Worm (Caenorhabditis elegans): Measurements from ENCODE around the gene lst-4.

Gene lst-4

ce11 chrIV:14106274-14106673 lies 36.6 kb upstream of the lst-4 start, which contains the start of gene ins-34:
ins-34 (plus strand) TSS chrIV:14106574.
- TF ChIP-seq ceh-13 (GFP tag; optimal IDR thresholded peaks at IDR 0.05) (no peak), tra-4 (tag; optimal IDR thresholded peaks at IDR 0.05) (no peak), F13C5.2 (tag; optimal IDR thresholded peaks at IDR 0.05) (no peak), ceh-36 (tag; optimal IDR thresholded peaks at IDR 0.05) (no peak), aly-1 (tag; optimal IDR thresholded peaks at IDR 0.05) (no peak), hnd-1 (tag; optimal IDR thresholded peaks at IDR 0.05) (no peak), tbx-11 (GFP tag; IDR thresholded peaks at IDR 0.05) (no peak), ama-1 (optimal IDR thresholded peaks at IDR 0.05) (no peak), sea-1 (GFP tag; conservative IDR thresholded peaks at IDR 0.05) (no peak), pes-1 (GFP tag; IDR thresholded peaks at IDR 0.05) (no peak), tbx-37 (GFP tag; conservative IDR thresholded peaks at IDR 0.05) (no peak), hmg-4 (GFP tag; optimal IDR thresholded peaks at IDR 0.05) (no peak), scrt-1 (GFP tag; IDR thresholded peaks at IDR 0.05) (no peak), B0310.2 (tag; optimal IDR thresholded peaks at IDR 0.05) (no peak), ets-7 (tag; optimal IDR thresholded peaks at IDR 0.05) (no peak), flt-1 (GFP tag; IDR thresholded peaks at IDR 0.05) (no peak)

ce11 chrIV:14104745-14105144 lies 35.1 kb upstream of the lst-4 start:
- no peak for TF ChIP-seq ama-1 (optimal IDR thresholded peaks at IDR 0.05)
- no peak for TF ChIP-seq hnd-1 (tag; optimal IDR thresholded peaks at IDR 0.05)
- TF ChIP-seq flt-1 (GFP tag; IDR thresholded peaks at IDR 0.05) = no peak
- no peak for TF ChIP-seq ets-7 (tag; optimal IDR thresholded peaks at IDR 0.05)
- TF ChIP-seq tra-4 (tag; optimal IDR thresholded peaks at IDR 0.05) = no peak
- no peak for TF ChIP-seq sea-1 (GFP tag; conservative IDR thresholded peaks at IDR 0.05)
- TF ChIP-seq aly-1 (tag; optimal IDR thresholded peaks at IDR 0.05) = no peak
- no peak for TF ChIP-seq ceh-36 (tag; optimal IDR thresholded peaks at IDR 0.05)
- TF ChIP-seq scrt-1 (GFP tag; IDR thresholded peaks at IDR 0.05) = no peak
- no peak for TF ChIP-seq ceh-13 (GFP tag; optimal IDR thresholded peaks at IDR 0.05)
- no peak for TF ChIP-seq tbx-11 (GFP tag; IDR thresholded peaks at IDR 0.05)
- no peak for TF ChIP-seq tbx-37 (GFP tag; conservative IDR thresholded peaks at IDR 0.05)
- TF ChIP-seq hmg-4 (GFP tag; optimal IDR thresholded peaks at IDR 0.05) = no peak

- no peak for TF ChIP-seq pes-1 (GFP tag; IDR thresholded peaks at IDR 0.05)
- TF ChIP-seq aly-1 (tag; optimal IDR thresholded peaks at IDR 0.05) = no peak
- no peak for TF ChIP-seq hmg-4 (GFP tag; optimal IDR thresholded peaks at IDR 0.05)
- TF ChIP-seq flt-1 (GFP tag; IDR thresholded peaks at IDR 0.05) = no peak
- TF ChIP-seq scrt-1 (GFP tag; IDR thresholded peaks at IDR 0.05) = no peak
These were observed 33.4 kb upstream of the lst-4 start, which contains the start of gene F52B11.5 for ce11 chrIV:14103054-14103453. F52B11.5 (minus strand) TSS chrIV:14103231.

DNA sequence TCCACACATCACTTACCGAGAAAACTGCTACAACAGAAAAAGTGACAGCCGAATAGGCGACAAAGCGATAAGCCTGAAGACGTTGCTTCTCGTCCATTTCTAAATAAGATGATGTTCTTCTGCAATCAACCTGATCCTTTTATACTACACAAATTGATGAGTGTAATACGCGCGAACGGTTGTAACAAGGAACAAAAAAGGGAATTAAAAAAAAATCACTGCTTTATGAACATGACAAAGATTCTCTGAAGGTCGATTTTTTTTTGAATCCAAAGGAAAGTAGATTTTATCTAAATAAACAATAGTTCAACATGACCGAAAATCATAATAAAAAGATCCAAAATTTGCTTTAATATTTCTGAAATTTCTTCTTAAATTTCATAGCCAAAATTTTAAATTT lies 29.6 kb upstream of the lst-4 start, which contains the start of gene col-133:
TSS of gene col-133 (minus strand) at position 101 of the 400 bp plus-strand sequence.
- TF ChIP-seq ets-7 (tag; optimal IDR thresholded peaks at IDR 0.05) = no peak
- no peak for TF ChIP-seq ceh-36 (tag; optimal IDR thresholded peaks at IDR 0.05)
- TF ChIP-seq pes-1 (GFP tag; IDR thresholded peaks at IDR 0.05) = no peak
- TF ChIP-seq sea-1 (GFP tag; conservative IDR thresholded peaks at IDR 0.05) = no peak
- no peak for TF ChIP-seq hnd-1 (tag; optimal IDR thresholded peaks at IDR 0.05)
- TF ChIP-seq F13C5.2 (tag; optimal IDR thresholded peaks at IDR 0.05) = no peak
- no peak for TF ChIP-seq B0310.2 (tag; optimal IDR thresholded peaks at IDR 0.05)
- no peak for TF ChIP-seq flt-1 (GFP tag; IDR thresholded peaks at IDR 0.05)
- TF ChIP-seq tbx-37 (GFP tag; conservative IDR thresholded peaks at IDR 0.05) = no peak

DNA sequence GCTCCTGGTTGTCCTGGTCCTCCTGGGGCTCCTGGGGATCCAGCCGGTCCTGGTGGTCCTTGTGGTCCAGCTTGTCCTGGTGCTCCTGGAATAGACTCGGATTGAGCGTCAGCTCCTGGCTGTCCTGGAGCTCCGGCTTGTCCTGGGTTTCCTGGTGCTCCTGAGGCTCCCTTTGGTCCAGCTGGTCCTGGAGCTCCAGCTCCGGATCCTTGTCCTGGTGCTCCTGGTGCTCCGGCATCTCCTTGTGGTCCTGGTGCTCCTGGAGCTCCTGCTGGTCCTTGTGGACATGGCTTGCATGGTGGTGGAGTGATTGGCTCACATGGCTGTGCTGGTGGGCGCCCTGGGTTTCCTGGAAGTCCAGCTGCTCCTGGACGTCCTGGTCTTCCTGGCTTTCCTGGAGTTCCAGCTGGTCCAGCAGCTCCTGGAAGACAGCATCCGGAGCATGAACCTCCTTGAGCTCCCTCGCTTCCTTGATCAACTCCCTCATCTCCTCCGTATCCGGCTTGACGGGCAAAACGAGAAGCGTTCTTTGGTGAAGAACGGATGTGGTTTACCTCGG lies 29.0 kb upstream of the lst-4 start:
- TF ChIP-seq pes-1 (GFP tag; IDR thresholded peaks at IDR 0.05) = no peak
- no peak for TF ChIP-seq ama-1 (optimal IDR thresholded peaks at IDR 0.05)
- no peak for TF ChIP-seq F13C5.2 (tag; optimal IDR thresholded peaks at IDR 0.05)
- TF ChIP-seq tra-4 (tag; optimal IDR thresholded peaks at IDR 0.05) = no peak
- no peak for TF ChIP-seq tbx-11 (GFP tag; IDR thresholded peaks at IDR 0.05)
- TF ChIP-seq ceh-36 (tag; optimal IDR thresholded peaks at IDR 0.05) = no peak
- no peak for TF ChIP-seq hnd-1 (tag; optimal IDR thresholded peaks at IDR 0.05)
- TF ChIP-seq B0310.2 (tag; optimal IDR thresholded peaks at IDR 0.05) = no peak
- TF ChIP-seq ets-7 (tag; optimal IDR thresholded peaks at IDR 0.05) = no peak
- TF ChIP-seq aly-1 (tag; optimal IDR thresholded peaks at IDR 0.05) = no peak
- no peak for TF ChIP-seq ceh-13 (GFP tag; optimal IDR thresholded peaks at IDR 0.05)
- TF ChIP-seq scrt-1 (GFP tag; IDR thresholded peaks at IDR 0.05) = no peak

- TF ChIP-seq ama-1 (optimal IDR thresholded peaks at IDR 0.05) (no peak), ceh-13 (GFP tag; optimal IDR thresholded peaks at IDR 0.05) (no peak), B0310.2 (tag; optimal IDR thresholded peaks at IDR 0.05) (no peak), hmg-4 (GFP tag; optimal IDR thresholded peaks at IDR 0.05) (no peak), aly-1 (tag; optimal IDR thresholded peaks at IDR 0.05) (no peak), hmbx-1 (tag; optimal IDR thresholded peaks at IDR 0.05) (no peak), pes-1 (GFP tag; IDR thresholded peaks at IDR 0.05) (no peak), tra-4 (tag; optimal IDR thresholded peaks at IDR 0.05) (no peak), tbx-37 (GFP tag; conservative IDR thresholded peaks at IDR 0.05) (no peak), flt-1 (GFP tag; IDR thresholded peaks at IDR 0.05) (no peak), F13C5.2 (tag; optimal IDR thresholded peaks at IDR 0.05) (no peak), hnd-1 (tag; optimal IDR thresholded peaks at IDR 0.05) (no peak), scrt-1 (GFP tag; IDR thresholded peaks at IDR 0.05) (no peak), ceh-36 (tag; optimal IDR thresholded peaks at IDR 0.05) (no peak), sea-1 (GFP tag; conservative IDR thresholded peaks at IDR 0.05) (no peak), ets-7 (tag; optimal IDR thresholded peaks at IDR 0.05) (no peak), tbx-11 (GFP tag; IDR thresholded peaks at IDR 0.05) (no peak)
These were observed 21.6 kb upstream of the lst-4 start, which contains the start of gene noah-2 for ce11 chrIV:14091242-14091641. noah-2 (plus strand) TSS chrIV:14091254.

DNA sequence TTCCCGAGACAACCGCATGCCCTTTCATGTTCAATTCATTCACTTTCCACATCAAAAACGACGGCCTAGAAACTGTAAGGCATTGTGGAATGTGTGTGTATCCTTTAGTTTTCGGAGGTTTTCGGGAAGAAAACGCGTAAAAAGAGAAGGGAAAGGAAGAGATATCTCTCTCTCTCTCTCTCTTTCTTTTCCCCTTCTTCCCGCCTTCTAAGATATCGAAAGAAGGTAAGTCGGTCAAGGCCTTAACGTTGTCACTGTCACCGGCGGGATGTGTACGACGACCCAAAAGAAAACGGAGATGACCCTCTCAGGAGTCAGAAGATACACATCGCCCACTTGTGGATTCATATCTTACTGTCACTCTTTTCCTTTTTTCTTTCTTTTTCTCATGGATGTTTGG lies 20.1 kb upstream of the lst-4 start:
- TF ChIP-seq tbx-11 (GFP tag; IDR thresholded peaks at IDR 0.05) = no peak

DNA sequence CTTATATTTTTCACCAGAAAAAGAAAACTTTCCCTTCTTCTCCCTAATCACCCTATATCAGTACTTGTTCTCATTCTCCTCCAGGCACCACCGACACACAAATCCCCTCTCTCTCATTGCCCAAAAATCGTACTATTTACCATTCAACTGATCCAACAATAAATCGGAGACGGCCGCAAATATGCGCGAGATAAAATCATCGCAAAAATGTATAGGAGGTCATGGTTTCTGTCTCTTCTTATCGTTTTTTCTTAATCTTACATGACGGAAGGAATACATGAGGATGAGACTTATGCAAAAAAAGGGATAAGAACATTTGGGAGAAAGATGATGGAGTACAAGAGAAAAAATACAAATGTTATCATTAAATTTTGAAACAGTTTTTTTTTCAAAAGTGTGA lies 16.7 kb upstream of the lst-4 start:
- TF ChIP-seq tra-4 (tag; optimal IDR thresholded peaks at IDR 0.05) (no peak), hmbx-1 (tag; optimal IDR thresholded peaks at IDR 0.05) (no peak), flt-1 (GFP tag; IDR thresholded peaks at IDR 0.05) (no peak), hnd-1 (tag; optimal IDR thresholded peaks at IDR 0.05) (no peak), B0310.2 (tag; optimal IDR thresholded peaks at IDR 0.05) (no peak), ceh-36 (tag; optimal IDR thresholded peaks at IDR 0.05) (no peak), hmg-4 (GFP tag; optimal IDR thresholded peaks at IDR 0.05) (no peak), ama-1 (optimal IDR thresholded peaks at IDR 0.05) (no peak), sea-1 (GFP tag; conservative IDR thresholded peaks at IDR 0.05) (no peak), ceh-13 (GFP tag; optimal IDR thresholded peaks at IDR 0.05) (no peak), aly-1 (tag; optimal IDR thresholded peaks at IDR 0.05) (no peak), F13C5.2 (tag; optimal IDR thresholded peaks at IDR 0.05) (no peak), tbx-11 (GFP tag; IDR thresholded peaks at IDR 0.05) (no peak), tbx-37 (GFP tag; conservative IDR thresholded peaks at IDR 0.05) (no peak), pes-1 (GFP tag; IDR thresholded peaks at IDR 0.05) (no peak), scrt-1 (GFP tag; IDR thresholded peaks at IDR 0.05) (no peak), ets-7 (tag; optimal IDR thresholded peaks at IDR 0.05) (no peak)
